Worm (Caenorhabditis elegans): ENCODE data around the gene srap-1.

DNA sequence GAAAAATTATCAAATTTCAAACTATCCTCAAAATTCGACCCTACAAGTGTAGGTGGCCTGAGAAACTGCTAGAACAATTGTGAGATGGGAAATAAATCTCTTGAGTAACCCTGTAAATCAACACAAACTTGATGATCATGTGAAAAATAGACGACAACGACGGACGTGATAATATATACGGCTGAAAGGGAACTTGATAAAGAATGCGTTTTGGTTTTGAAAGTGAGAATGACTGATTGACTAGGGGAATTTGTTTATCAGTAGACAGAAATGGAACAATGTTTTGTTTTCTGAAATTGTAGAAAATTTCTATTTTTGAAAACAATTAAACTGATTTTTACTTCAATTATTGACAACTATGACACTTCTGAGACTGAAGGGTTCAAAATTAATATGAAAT, 9.5 kb upstream of the srap-1 start:
- no peak for TF ChIP-seq F44E2.7 (GFP tag; IDR thresholded peaks at IDR 0.05)
- no peak for TF ChIP-seq fkh-10 (GFP tag; optimal IDR thresholded peaks at IDR 0.05)
- no peak for TF ChIP-seq rbr-2 (tag; optimal IDR thresholded peaks at IDR 0.05)
- TF ChIP-seq dpl-1 (GFP tag; optimal IDR thresholded peaks at IDR 0.05) = no peak
- TF ChIP-seq jun-1 (tag; optimal IDR thresholded peaks at IDR 0.05) = no peak
- no peak for TF ChIP-seq lin-38 (GFP tag; IDR thresholded peaks at IDR 0.05)
- TF ChIP-seq lsy-2 (tag; optimal IDR thresholded peaks at IDR 0.05) = no peak
